Worm (Caenorhabditis elegans) whole organism, L4 larva: ENCODE data around the gene Y54H5A.2.

Experiments
- F26F4.8 ChIP-seq: fragments of 200-800 bp; sonication (Bioruptor generic); conservative IDR thresholded peaks from 2 replicates; pipeline ENCODE4 v1.3.6; 2022; ENCODE audit warnings: missing genetic modification characterization, missing compliant biosample characterization
- F37D6.2 ChIP-seq: sonication (generic microtip); optimal IDR thresholded peaks from 2 replicates; lab custom pipeline; 2016; ENCODE audit warnings: mild to moderate bottlenecking, missing genetic modification characterization, missing compliant biosample characterization
- T20F7.1 ChIP-seq: fragments of 200-800 bp; sonication (Bioruptor generic); optimal IDR thresholded peaks from 2 replicates; lab custom pipeline; 2018; ENCODE audit warnings: mild to moderate bottlenecking, missing genetic modification characterization, missing compliant biosample characterization
- aha-1 ChIP-seq: fragments of 150-350 bp; peaks from one replicate; lab custom pipeline; 2014; ENCODE audit warnings: missing biosample characterization, missing genetic modification characterization
- aly-2 ChIP-seq: sonication (generic microtip); optimal IDR thresholded peaks from 2 replicates; lab custom pipeline; 2018; ENCODE audit warnings: missing biosample characterization, missing genetic modification characterization
- ama-1 ChIP-seq: fragments of 150-350 bp; optimal IDR thresholded peaks from 2 replicates; lab custom pipeline; 2014; ENCODE audit warnings: inconsistent platforms, mixed read lengths
- arid-1 ChIP-seq: fragments of 200-800 bp; sonication (Bioruptor generic); conservative IDR thresholded peaks from 2 replicates; pipeline ENCODE4 v1.3.6; 2022; ENCODE audit warnings: missing genetic modification reagents, missing genetic modification characterization, missing compliant biosample characterization
- ceh-20 ChIP-seq: fragments of 200-800 bp; sonication (Bioruptor generic); IDR thresholded peaks from 2 replicates; pipeline ENCODE4 v1.3.6; 2022; ENCODE audit warnings: missing genetic modification reagents, missing genetic modification characterization, missing compliant biosample characterization
- ces-1 ChIP-seq: fragments of 150-350 bp; sonication (generic microtip); optimal IDR thresholded peaks from 4 replicates; lab custom pipeline; 2014; ENCODE audit warnings: missing biosample characterization, missing genetic modification reagents, missing genetic modification characterization
- dmd-6 ChIP-seq: fragments of 200-800 bp; sonication (Bioruptor generic); IDR thresholded peaks from 2 replicates; pipeline ENCODE4 v1.3.6; 2022; ENCODE audit warnings: missing genetic modification reagents, missing genetic modification characterization, missing compliant biosample characterization
- egl-27 ChIP-seq: sonication (generic microtip); optimal IDR thresholded peaks from 3 replicates; lab custom pipeline; 2017; ENCODE audit warnings: missing biosample characterization, missing genetic modification reagents, missing genetic modification characterization
- fkh-10 ChIP-seq: fragments of 150-350 bp; optimal IDR thresholded peaks from 2 replicates; lab custom pipeline; 2014; ENCODE audit warnings: missing biosample characterization, missing genetic modification reagents, missing genetic modification characterization
- hlh-30 ChIP-seq: sonication (generic microtip); optimal IDR thresholded peaks from 2 replicates; lab custom pipeline; 2017; ENCODE audit warnings: antibody characterized with exemption, mild to moderate bottlenecking, missing genetic modification characterization, missing compliant biosample characterization; ENCODE audit not compliant: insufficient read depth
- hmg-1.1 ChIP-seq: fragments of 200-800 bp; sonication (Bioruptor generic); IDR thresholded peaks from 2 replicates; pipeline ENCODE4 v1.3.6; 2022; ENCODE audit warnings: missing genetic modification reagents, missing genetic modification characterization, missing compliant biosample characterization
- jun-1 ChIP-seq: fragments of 150-350 bp; optimal IDR thresholded peaks from 2 replicates; lab custom pipeline; 2014; ENCODE audit warnings: missing biosample characterization, missing genetic modification reagents, missing genetic modification characterization
- lim-7 ChIP-seq: fragments of 200-800 bp; sonication (Bioruptor generic); IDR thresholded peaks from 2 replicates; pipeline ENCODE4 v1.3.6; 2022; ENCODE audit warnings: missing genetic modification characterization, missing compliant biosample characterization
- lin-15B ChIP-seq: fragments of 150-350 bp; sonication (generic microtip); optimal IDR thresholded peaks from 3 replicates; lab custom pipeline; 2014; ENCODE audit warnings: missing biosample characterization, missing genetic modification characterization
- lir-3 ChIP-seq: sonication (generic microtip); optimal IDR thresholded peaks from 2 replicates; lab custom pipeline; 2016; ENCODE audit warnings: mild to moderate bottlenecking, missing genetic modification characterization, missing compliant biosample characterization
- madf-5 ChIP-seq, 2 experiments: fragments of 200-800 bp; sonication (Bioruptor generic); IDR thresholded peaks; 2 replicates each; pipeline ENCODE4 v1.3.6; 2022; ENCODE audit warnings: missing compliant biosample characterization in 2 of 2, missing genetic modification characterization in 2 of 2
- madf-9 ChIP-seq: fragments of 200-800 bp; sonication (Bioruptor generic); conservative IDR thresholded peaks from 2 replicates; pipeline ENCODE4 v1.3.6; 2022; ENCODE audit warnings: missing genetic modification reagents, missing genetic modification characterization, missing compliant biosample characterization
- mxl-2 ChIP-seq: fragments of 200-800 bp; sonication (Bioruptor generic); conservative IDR thresholded peaks from 2 replicates; pipeline ENCODE4 v1.3.6; 2022; ENCODE audit warnings: missing genetic modification reagents, missing genetic modification characterization, missing compliant biosample characterization
- nhr-11 ChIP-seq: fragments of 150-350 bp; optimal IDR thresholded peaks from 2 replicates; lab custom pipeline; 2014; ENCODE audit warnings: missing biosample characterization, missing genetic modification characterization
- nhr-111 ChIP-seq: fragments of 200-800 bp; sonication (Bioruptor generic); optimal IDR thresholded peaks from 2 replicates; lab custom pipeline; 2018; ENCODE audit warnings: mild to moderate bottlenecking, missing genetic modification characterization, missing compliant biosample characterization
- nhr-237 ChIP-seq: sonication (generic microtip); optimal IDR thresholded peaks from 2 replicates; lab custom pipeline; 2017; ENCODE audit warnings: missing biosample characterization, missing genetic modification characterization
- nhr-28 ChIP-seq: fragments of 150-350 bp; optimal IDR thresholded peaks from 2 replicates; lab custom pipeline; 2014; ENCODE audit warnings: missing biosample characterization, missing genetic modification characterization
- nhr-48 ChIP-seq: sonication (generic microtip); optimal IDR thresholded peaks from 2 replicates; lab custom pipeline; 2016; ENCODE audit warnings: mild to moderate bottlenecking, missing genetic modification characterization, missing compliant biosample characterization
- nhr-6 ChIP-seq: fragments of 150-350 bp; optimal IDR thresholded peaks from 2 replicates; lab custom pipeline; 2014; ENCODE audit warnings: missing biosample characterization, missing genetic modification characterization
- nhr-77 ChIP-seq: fragments of 150-350 bp; optimal IDR thresholded peaks from 2 replicates; lab custom pipeline; 2014; ENCODE audit warnings: missing biosample characterization, missing genetic modification characterization
- spr-3 ChIP-seq: fragments of 200-800 bp; sonication (Bioruptor generic); optimal IDR thresholded peaks from 2 replicates; lab custom pipeline; 2018; ENCODE audit warnings: mild to moderate bottlenecking, missing genetic modification characterization, missing compliant biosample characterization
- tra-1 ChIP-seq: fragments of 200-800 bp; sonication (Bioruptor generic); IDR thresholded peaks from 2 replicates; pipeline ENCODE4 v1.3.6; 2022; ENCODE audit warnings: missing genetic modification reagents, missing genetic modification characterization, missing compliant biosample characterization
- unc-62 ChIP-seq, 3 experiments: fragments of 150-350 bp in 1 of 3; sonication (generic microtip); optimal IDR thresholded peaks in 2 of 3; peaks in 1 of 3; 1 replicate in 1 of 3; 2 replicates in 2 of 3; lab custom pipeline; 2014 to 2017; ENCODE audit warnings: missing biosample characterization in 3 of 3, missing genetic modification characterization in 3 of 3, missing genetic modification reagents in 3 of 3, missing genotype in 1 of 3
- zip-2 ChIP-seq: fragments of 150-350 bp; optimal IDR thresholded peaks from 2 replicates; lab custom pipeline; 2014; ENCODE audit warnings: missing biosample characterization, missing genetic modification characterization
- ztf-11 ChIP-seq: fragments of 150-350 bp; optimal IDR thresholded peaks from 2 replicates; lab custom pipeline; 2014; ENCODE audit warnings: missing biosample characterization, missing genetic modification characterization

The Y54H5A.2 gene

ce11 chrIII:5089489-5089888 lies 59.9 kb downstream of the Y54H5A.2 start (continued):
- no peak for TF ChIP-seq T20F7.1
- TF ChIP-seq nhr-111: no peak
- TF ChIP-seq nhr-6: no peak
- TF ChIP-seq ztf-11 (tag; lab: Kevin White, UChicago): no peak
- TF ChIP-seq arid-1: no peak
- TF ChIP-seq nhr-48 (tag; lab: Kevin White, UChicago): peak; percentile 36
- TF ChIP-seq nhr-77 (tag; lab: Kevin White, UChicago): no peak
- TF ChIP-seq lim-7 (GFP tag; lab: Robert Waterston, UW): no peak
- no peak for TF ChIP-seq fkh-10
- TF ChIP-seq madf-9 (GFP tag; lab: Robert Waterston, UW): no peak
- no peak for TF ChIP-seq F37D6.2
- no peak for TF ChIP-seq egl-27 (tag; lab: Kevin White, UChicago)
- no peak for TF ChIP-seq ces-1
- TF ChIP-seq ama-1 (lab: Kevin White, UChicago): no peak
- TF ChIP-seq tra-1 (GFP tag; lab: Robert Waterston, UW): no peak
- TF ChIP-seq hmg-1.1 (GFP tag; lab: Robert Waterston, UW): no peak
- TF ChIP-seq zip-2: no peak
- TF ChIP-seq dmd-6 (GFP tag; lab: Robert Waterston, UW): 0 out of 2 replicates have a peak, but pooled peaks have one; percentile 21
- no peak for TF ChIP-seq F26F4.8 (GFP tag; lab: Robert Waterston, UW)
- TF ChIP-seq spr-3 (GFP tag; lab: Kevin White, UChicago): no peak
- TF ChIP-seq jun-1 (tag; lab: Kevin White, UChicago): no peak
- TF ChIP-seq unc-62 (GFP tag; optimal IDR thresholded peaks at IDR 0.05 in 1 of 2; lab: Kevin White, UChicago): peak in 1 of 2 experiments; percentile 88
- no peak for TF ChIP-seq unc-62 (tag; optimal IDR thresholded peaks at IDR 0.05; lab: Kevin White, UChicago)
- no peak for TF ChIP-seq ceh-20 (GFP tag; lab: Robert Waterston, UW)
- no peak for TF ChIP-seq lin-15B
- no peak for TF ChIP-seq lir-3 (tag; lab: Kevin White, UChicago)
- no peak for TF ChIP-seq nhr-237 (tag; lab: Kevin White, UChicago)
- no peak for TF ChIP-seq madf-5 (GFP tag; IDR thresholded peaks at IDR 0.05; lab: Robert Waterston, UW)
- TF ChIP-seq nhr-28 (tag; lab: Kevin White, UChicago): peak; percentile 44
- TF ChIP-seq mxl-2 (GFP tag; lab: Robert Waterston, UW): no peak
- no peak for TF ChIP-seq aha-1
- peak; percentile 20 for TF ChIP-seq hlh-30
- TF ChIP-seq aly-2: no peak
- TF ChIP-seq nhr-11 (tag; lab: Kevin White, UChicago): no peak
